Worm (Caenorhabditis elegans): Measurements from ENCODE around the gene Y37E11AL.9.

DNA sequence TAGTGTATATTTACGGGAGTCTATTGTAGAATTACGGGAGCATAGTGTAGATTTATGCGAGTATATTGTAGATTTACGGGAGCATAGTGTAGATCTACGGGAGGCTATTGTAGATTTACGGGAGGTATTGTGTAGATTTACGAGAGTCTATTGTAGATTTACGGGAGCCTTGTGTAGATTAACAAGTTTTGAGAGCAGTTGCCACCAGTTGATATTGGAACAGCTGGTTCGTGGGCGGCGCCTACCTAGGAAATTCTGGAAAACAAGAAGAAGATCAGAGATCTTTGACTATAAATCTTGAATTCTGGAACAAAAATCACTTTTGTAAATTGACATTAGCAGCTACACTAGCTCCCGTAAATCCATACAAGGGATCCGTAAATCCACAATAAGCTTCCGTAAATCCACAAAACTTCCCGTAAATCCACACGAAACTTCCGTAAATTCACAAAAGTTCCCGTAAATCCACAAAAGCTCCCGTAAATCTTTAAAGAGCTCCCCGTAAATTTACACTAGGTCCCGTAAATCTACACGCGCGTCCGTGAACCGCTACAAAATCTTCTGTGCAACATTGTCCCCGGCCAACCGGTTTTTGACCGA lies 47.6 kb downstream of the Y37E11AL.9 start:
- TF ChIP-seq ceh-16 (tag; optimal IDR thresholded peaks at IDR 0.05) (no peak), lsy-12 (tag; optimal IDR thresholded peaks at IDR 0.05) (no peak)
